Fruit fly (Drosophila melanogaster) whole organism, embryonic: Measurements from ENCODE around the gene P5CDh2.

ENCODE experiments used
- Ada2b ChIP-seq: fragments of 200-800 bp; sonication (Bioruptor generic); IDR thresholded peaks from 2 replicates; pipeline ENCODE4 v1.3.6; 2022; ENCODE audit warnings: missing biosample characterization, missing genetic modification characterization
- Awh ChIP-seq: fragments of 200-800 bp; sonication (Bioruptor generic); IDR thresholded peaks from 2 replicates; pipeline ENCODE4, ENCODE4 v1.3.6; 2022; ENCODE audit warnings: missing biosample characterization, missing genetic modification characterization
- Bdp1 ChIP-seq: fragments of 200-800 bp; sonication (Bioruptor generic); optimal IDR thresholded peaks from 3 replicates; lab custom pipeline; 2016; ENCODE audit warnings: missing biosample characterization, missing genetic modification characterization
- Blimp-1 ChIP-seq: fragments of 200-800 bp; sonication (Bioruptor generic); optimal IDR thresholded peaks from 3 replicates; lab custom pipeline; 2018; ENCODE audit warnings: missing biosample characterization, missing genetic modification characterization, mild to moderate bottlenecking, moderate library complexity, missing genetic modification reagents
- CG10209 ChIP-seq: fragments of 200-800 bp; sonication (Bioruptor generic); optimal IDR thresholded peaks from 3 replicates; lab custom pipeline; 2017; ENCODE audit warnings: missing biosample characterization, mild to moderate bottlenecking, missing genetic modification characterization, missing genetic modification reagents
- CG10366 ChIP-seq: fragments of 200-800 bp; sonication (Bioruptor generic); IDR thresholded peaks from 2 replicates; pipeline ENCODE4 v1.3.6; 2022; ENCODE audit warnings: missing biosample characterization, missing genetic modification characterization
- CG10462 ChIP-seq: fragments of 200-800 bp; sonication (Bioruptor generic); optimal IDR thresholded peaks from 2 replicates; lab custom pipeline; 2016; ENCODE audit warnings: missing biosample characterization, missing genetic modification characterization
- CG15696 ChIP-seq: fragments of 200-800 bp; sonication (Bioruptor generic); optimal IDR thresholded peaks from 2 replicates; lab custom pipeline; 2019; ENCODE audit warnings: missing biosample characterization, mild to moderate bottlenecking, missing genetic modification characterization, moderate library complexity
- CG31388 ChIP-seq: fragments of 200-800 bp; sonication (Bioruptor generic); optimal IDR thresholded peaks from 2 replicates; lab custom pipeline; 2016; ENCODE audit warnings: missing biosample characterization, missing genetic modification characterization
- CG3163 ChIP-seq: fragments of 200-800 bp; sonication (Bioruptor generic); optimal IDR thresholded peaks from 3 replicates; lab custom pipeline; 2016; ENCODE audit warnings: missing biosample characterization, missing genetic modification characterization
- CG5953 ChIP-seq: fragments of 200-800 bp; sonication (Bioruptor generic); IDR thresholded peaks from 2 replicates; pipeline ENCODE4 v1.3.6; 2022; ENCODE audit warnings: missing biosample characterization, missing genetic modification characterization
- CG6175 ChIP-seq: fragments of 200-800 bp; sonication (Bioruptor generic); IDR thresholded peaks from 3 replicates; pipeline ENCODE4 v1.3.6; 2022; ENCODE audit warnings: missing biosample characterization, missing genetic modification characterization
- CG9609 ChIP-seq: fragments of 200-800 bp; sonication (Bioruptor generic); optimal IDR thresholded peaks from 3 replicates; lab custom pipeline; 2016; ENCODE audit warnings: missing biosample characterization, missing genetic modification characterization
- CoRest ChIP-seq: fragments of 200-800 bp; sonication (Bioruptor generic); optimal IDR thresholded peaks from 3 replicates; lab custom pipeline; 2018; ENCODE audit warnings: missing biosample characterization, mild to moderate bottlenecking, missing genetic modification characterization, moderate library complexity
- CrebB ChIP-seq: fragments of 200-800 bp; sonication (Bioruptor generic); optimal IDR thresholded peaks from 3 replicates; lab custom pipeline; 2018; ENCODE audit warnings: missing biosample characterization, mild to moderate bottlenecking, missing genetic modification characterization
- D19B ChIP-seq: fragments of 200-800 bp; sonication (Bioruptor generic); optimal IDR thresholded peaks from 2 replicates; lab custom pipeline; 2017; ENCODE audit warnings: missing biosample characterization, mild to moderate bottlenecking, missing genetic modification characterization
- Deaf1 ChIP-seq: fragments of 200-800 bp; optimal IDR thresholded peaks from 3 replicates; lab custom pipeline; 2019; ENCODE audit warnings: missing biosample characterization, mild to moderate bottlenecking, missing genetic modification characterization, moderate library complexity
- Drgx ChIP-seq: fragments of 200-800 bp; sonication (Bioruptor generic); IDR thresholded peaks from 2 replicates; pipeline ENCODE4 v1.3.6; 2022; ENCODE audit warnings: missing biosample characterization, missing genetic modification characterization
- E2f2 ChIP-seq: fragments of 200-800 bp; sonication (Bioruptor generic); IDR thresholded peaks from 2 replicates; pipeline ENCODE4 v1.3.6; 2022; ENCODE audit warnings: missing biosample characterization, missing genetic modification characterization
- Ets65A ChIP-seq: fragments of 200-800 bp; sonication (Bioruptor generic); peaks from one replicate; lab custom pipeline; 2016; ENCODE audit warnings: missing biosample characterization, missing genetic modification characterization
- Jarid2 ChIP-seq: fragments of 200-800 bp; sonication (Bioruptor generic); optimal IDR thresholded peaks from 3 replicates; lab custom pipeline; 2017; ENCODE audit warnings: mild to moderate bottlenecking, missing biosample characterization, missing genetic modification reagents, missing genetic modification characterization
- NK7.1 ChIP-seq: fragments of 200-800 bp; sonication (Bioruptor generic); optimal IDR thresholded peaks from 3 replicates; lab custom pipeline; 2016; ENCODE audit warnings: missing biosample characterization, missing genetic modification characterization
- Rfx ChIP-seq: fragments of 200-800 bp; sonication (Bioruptor generic); IDR thresholded peaks from 2 replicates; pipeline ENCODE4 v1.3.6; 2022; ENCODE audit warnings: missing biosample characterization, missing genetic modification characterization
- Sox102F ChIP-seq: fragments of 200-800 bp; sonication (Bioruptor generic); optimal IDR thresholded peaks from 2 replicates; lab custom pipeline; 2018; ENCODE audit warnings: missing biosample characterization, mild to moderate bottlenecking, missing genetic modification characterization, moderate library complexity
- Stat92E ChIP-seq, 3 experiments: fragments of >200 bp in 2 of 3; fragments of 200-800 bp in 1 of 3; sonication (Bioruptor generic) in 1 of 3; optimal IDR thresholded peaks; 2 replicates each; lab custom pipeline; 2017 to 2019; ENCODE audit warnings: missing biosample characterization in 3 of 3, missing genetic modification characterization in 3 of 3, mild to moderate bottlenecking in 1 of 3, moderate library complexity in 1 of 3
- cg ChIP-seq: fragments of 200-800 bp; sonication (Bioruptor generic); optimal IDR thresholded peaks from 3 replicates; lab custom pipeline; 2019; ENCODE audit warnings: missing biosample characterization, mild to moderate bottlenecking, missing genetic modification characterization, moderate library complexity
- chinmo ChIP-seq: fragments of 200-800 bp; sonication (Bioruptor generic); IDR thresholded peaks from 4 replicates; pipeline ENCODE4 v1.3.6; 2022; ENCODE audit warnings: missing biosample characterization, missing genetic modification characterization; ENCODE audit not compliant: partially characterized antibody
- crol ChIP-seq: fragments of 200-800 bp; sonication (Bioruptor generic); IDR thresholded peaks from 2 replicates; pipeline ENCODE4 v1.3.6; 2022; ENCODE audit warnings: missing biosample characterization, missing genetic modification characterization
- crp ChIP-seq, 2 experiments: fragments of 200-800 bp; sonication (Bioruptor generic); optimal IDR thresholded peaks; 2 replicates in 1 of 2; 3 replicates in 1 of 2; lab custom pipeline; 2017; ENCODE audit warnings: missing biosample characterization in 2 of 2, missing genetic modification characterization in 2 of 2, mild to moderate bottlenecking in 1 of 2, moderate library complexity in 1 of 2
- dysf ChIP-seq: fragments of 200-800 bp; sonication (Bioruptor generic); IDR thresholded peaks from 3 replicates; pipeline ENCODE4 v1.3.6; 2022; ENCODE audit warnings: missing biosample characterization, missing genetic modification characterization
- fru ChIP-seq: fragments of >200 bp; optimal IDR thresholded peaks from 2 replicates; lab custom pipeline; 2017
- gce ChIP-seq: fragments of 200-800 bp; sonication (Bioruptor generic); IDR thresholded peaks from 3 replicates; pipeline ENCODE4 v1.3.6; 2022; ENCODE audit warnings: missing biosample characterization, missing genetic modification characterization
- grau ChIP-seq: fragments of 200-800 bp; optimal IDR thresholded peaks from 3 replicates; lab custom pipeline; 2019; ENCODE audit warnings: missing biosample characterization, mild to moderate bottlenecking, missing genetic modification characterization, moderate library complexity
- hkb ChIP-seq, 2 experiments: fragments of 200-800 bp in 1 of 2; fragments of >200 bp in 1 of 2; sonication (Bioruptor generic) in 1 of 2; IDR thresholded peaks in 1 of 2; optimal IDR thresholded peaks in 1 of 2; 2 replicates each; pipeline versions ENCODE4 v1.3.6 to Lab custom; 2017 to 2022; ENCODE audit warnings: missing biosample characterization in 1 of 2, missing genetic modification characterization in 1 of 2
- hth ChIP-seq: fragments of >200 bp; optimal IDR thresholded peaks from 2 replicates; lab custom pipeline; 2017; ENCODE audit warnings: inconsistent platforms
- mld ChIP-seq: fragments of 200-800 bp; sonication (Bioruptor generic); IDR thresholded peaks from 3 replicates; pipeline ENCODE4 v1.3.6; 2022; ENCODE audit warnings: missing biosample characterization, missing genetic modification characterization; ENCODE audit not compliant: partially characterized antibody
- nmo ChIP-seq: fragments of 200-800 bp; sonication (Bioruptor generic); optimal IDR thresholded peaks from 2 replicates; lab custom pipeline; 2018; ENCODE audit warnings: missing biosample characterization, mild to moderate bottlenecking, missing genetic modification characterization, moderate library complexity
- phol ChIP-seq: fragments of 200-800 bp; sonication (Bioruptor generic); optimal IDR thresholded peaks from 3 replicates; lab custom pipeline; 2018; ENCODE audit warnings: missing biosample characterization, mild to moderate bottlenecking, missing genetic modification characterization, moderate library complexity
- sc ChIP-seq, 3 experiments: fragments of >200 bp in 2 of 3; fragments of 200-800 bp in 1 of 3; sonication (Bioruptor generic) in 1 of 3; optimal IDR thresholded peaks; 2 replicates in 2 of 3; 3 replicates in 1 of 3; lab custom pipeline; 2017; ENCODE audit warnings: mild to moderate bottlenecking in 1 of 3, missing biosample characterization in 1 of 3, missing genetic modification characterization in 1 of 3, missing genetic modification reagents in 1 of 3
- shn ChIP-seq: fragments of 200-800 bp; sonication (Bioruptor generic); optimal IDR thresholded peaks from 3 replicates; lab custom pipeline; 2016; ENCODE audit warnings: missing biosample characterization, missing genetic modification characterization

P5CDh2 gene

DNA sequence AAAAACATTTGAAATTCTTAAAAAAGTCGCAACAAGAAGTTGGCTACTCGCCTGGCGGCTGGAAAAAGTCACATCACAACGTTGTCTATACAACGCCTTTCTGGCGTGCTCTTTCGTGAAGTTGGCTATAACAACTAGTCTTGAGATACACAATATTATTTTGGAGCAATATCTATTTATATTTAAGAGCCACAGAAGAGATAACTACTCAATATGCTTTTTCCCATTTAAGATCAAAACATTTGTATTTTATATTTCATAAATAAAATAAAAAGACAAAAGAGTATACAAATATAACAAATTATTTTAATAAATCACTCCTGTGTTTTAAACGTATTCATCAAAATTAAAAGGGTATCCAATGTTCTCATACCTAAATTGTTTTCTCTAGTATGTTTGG lies 29.1 kb downstream of the P5CDh2 start (continued):
- no peak for TF ChIP-seq CG9609 (GFP tag; lab: Kevin White, UChicago)

DNA sequence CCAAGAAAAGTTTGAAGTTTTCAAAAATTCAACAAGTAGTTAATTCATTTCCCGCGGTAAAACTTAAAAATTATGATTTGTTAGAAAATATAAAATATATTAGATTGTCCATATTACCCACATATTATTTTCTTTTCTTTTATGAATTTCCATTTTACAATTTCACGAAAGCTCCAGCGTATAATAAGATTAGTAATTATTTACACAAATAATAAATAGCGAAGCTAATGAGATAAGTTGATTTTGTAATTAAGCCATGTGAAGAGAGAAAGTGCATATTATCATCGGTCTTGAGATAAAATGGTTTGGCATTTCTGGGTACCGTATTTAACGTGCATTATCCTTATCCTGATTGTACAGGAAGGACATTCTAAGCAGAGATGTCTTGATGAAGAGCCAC lies 33.8 kb downstream of the P5CDh2 start, which contains the start of gene Qsox3:
Qsox3 (plus strand) TSS at position 301 of the 400 bp plus-strand sequence.
- TF ChIP-seq Deaf1 (tag; lab: Kevin White, UChicago), result no peak
- TF ChIP-seq CG3163 (GFP tag; lab: Kevin White, UChicago), result no peak
- no peak for TF ChIP-seq E2f2
- TF ChIP-seq CG15696 (tag; lab: Kevin White, UChicago), result no peak

DNA sequence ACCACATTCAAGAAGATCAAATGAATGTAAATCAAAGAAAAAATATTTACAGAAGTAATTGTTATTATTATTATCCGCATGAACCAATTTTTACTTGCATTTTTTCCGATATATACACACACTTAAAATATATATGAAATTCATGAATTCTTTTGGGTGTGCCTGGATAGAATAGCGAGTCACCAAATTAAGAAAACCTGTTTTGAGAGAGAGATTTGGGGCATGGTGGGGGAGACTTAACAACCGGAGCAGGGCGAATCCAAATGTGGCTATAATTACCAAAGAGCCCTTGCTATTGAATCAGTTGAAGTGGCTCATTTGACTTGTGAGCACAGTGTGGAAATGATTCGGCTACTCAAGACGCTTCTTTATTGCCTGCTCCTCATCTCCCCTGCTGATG lies 35.7 kb downstream of the P5CDh2 start, which contains the start of gene Qsox2:
Qsox2 (plus strand) TSS at position 301 of the 400 bp plus-strand sequence.
- TF ChIP-seq chinmo (GFP tag; lab: Robert Waterston, UW) (0 out of 4 replicates have a peak, but pooled peaks have one; percentile 21), Awh (0 out of 2 replicates have a peak, but pooled peaks have one; percentile 11), crol (GFP tag; lab: Robert Waterston, UW) (peak; percentile 51; the same call in 1 of the 2 replicates), Ada2b (GFP tag; lab: Robert Waterston, UW) (no peak), Rfx (GFP tag; lab: Robert Waterston, UW) (peak; percentile 6; the same call in 1 of the 2 replicates), CG31388 (GFP tag; lab: Kevin White, UChicago) (no peak), Jarid2 (peak; percentile 37)

DNA sequence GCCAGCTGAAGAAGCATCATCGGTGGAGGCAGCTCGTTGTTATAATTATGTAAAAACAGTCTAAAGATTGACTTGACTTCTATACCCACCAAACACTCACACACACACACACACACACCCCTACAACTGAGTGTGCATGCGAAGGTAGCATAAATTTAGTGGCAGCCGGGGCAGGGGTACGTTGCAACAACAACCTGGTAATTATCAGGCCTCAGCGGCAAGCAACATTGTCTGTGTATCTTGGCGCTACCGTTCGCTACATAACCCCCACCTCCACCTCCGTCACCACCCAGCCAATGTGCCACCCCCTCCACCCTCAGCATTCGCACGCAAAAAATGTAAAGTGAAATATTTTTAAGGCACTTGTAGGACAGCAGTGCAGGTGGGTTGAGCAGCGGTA lies 39.3 kb downstream of the P5CDh2 start:
- TF ChIP-seq grau (no peak), Bdp1 (no peak), hkb (optimal IDR thresholded peaks at IDR 0.05; lab: Kevin White, UChicago) (no peak), hkb (GFP tag; IDR thresholded peaks at IDR 0.05; lab: Robert Waterston, UW) (no peak), CG10209 (GFP tag; lab: Kevin White, UChicago) (no peak), shn (GFP tag; lab: Kevin White, UChicago) (no peak)

DNA sequence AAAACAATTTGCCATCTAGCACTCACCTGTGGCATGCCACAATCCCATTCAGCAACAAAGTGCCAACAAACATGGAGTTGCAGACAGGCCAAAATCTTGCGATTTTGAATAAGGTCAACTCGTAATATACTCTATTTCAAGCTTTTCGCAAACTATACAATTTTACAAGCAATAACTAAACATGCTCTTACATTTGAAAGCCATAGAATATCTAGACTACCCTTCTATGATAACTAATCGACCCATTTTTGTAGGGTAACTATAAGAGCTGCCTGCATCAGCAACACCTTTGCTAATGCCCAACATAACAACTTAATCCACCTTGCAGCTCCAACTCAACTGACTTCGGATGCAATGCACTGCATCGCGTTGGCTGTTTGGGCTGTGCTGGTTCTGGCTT lies 42.8 kb downstream of the P5CDh2 start:
- TF ChIP-seq Drgx (0 out of 2 replicates have a peak, but pooled peaks have one; percentile 19), mld (GFP tag; lab: Robert Waterston, UW) (no peak)
- TF ChIP-seq, all 482 proteins: peak for 1

DNA sequence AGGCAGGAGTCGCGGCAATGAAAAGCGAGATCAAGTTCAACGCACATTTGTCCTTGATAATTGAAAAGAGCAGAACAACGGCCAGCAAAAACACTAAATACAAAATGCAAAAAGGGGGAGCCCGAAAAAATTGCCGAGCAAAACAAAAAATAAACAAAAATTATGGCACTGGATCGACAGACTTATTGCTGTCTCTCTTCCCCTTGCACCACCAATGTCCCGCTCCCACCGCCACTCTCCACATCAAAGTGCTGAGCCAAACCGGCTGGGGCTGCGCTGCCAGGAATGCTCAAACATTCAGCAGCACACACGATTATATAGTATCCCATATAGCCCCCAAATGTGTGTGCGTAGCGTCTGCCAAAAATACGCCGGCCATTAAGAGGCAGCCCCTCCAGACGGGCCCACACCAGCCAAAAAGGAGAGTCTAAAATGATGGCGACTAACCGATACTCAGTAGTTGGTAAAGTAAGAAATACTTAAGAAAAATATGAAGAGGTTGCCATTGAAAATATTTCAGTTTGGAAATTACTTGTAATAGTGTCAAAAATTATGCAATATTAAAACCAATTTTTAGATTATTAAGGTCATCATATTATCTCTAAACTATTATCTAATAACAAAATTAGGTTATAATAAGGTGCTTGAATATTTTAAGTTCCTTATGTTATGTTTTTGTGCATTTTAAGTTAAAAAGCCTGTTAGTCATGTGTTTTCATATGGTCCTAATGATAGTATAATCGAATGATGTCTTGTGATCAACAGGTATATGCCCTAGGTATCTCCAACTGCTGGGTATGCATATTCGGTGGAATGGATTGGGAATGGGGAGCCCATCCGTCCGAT lies 43.9 kb downstream of the P5CDh2 start:
- TF ChIP-seq Blimp-1 (no peak), crp (GFP tag; optimal IDR thresholded peaks at IDR 0.05; lab: Kevin White, UChicago) (no peak), Stat92E (GFP tag; optimal IDR thresholded peaks at IDR 0.05; lab: Kevin White, UChicago) (no peak), CrebB (tag; lab: Kevin White, UChicago) (no peak), gce (GFP tag; lab: Robert Waterston, UW) (no peak), Ets65A (peak; percentile 19), phol (tag; lab: Kevin White, UChicago) (no peak), CG6175 (no peak), D19B (peak; percentile 25), dysf (no peak), cg (no peak), CoRest (tag; lab: Kevin White, UChicago) (peak; percentile 22), nmo (GFP tag; lab: Kevin White, UChicago) (peak; percentile 9), CG5953 (GFP tag; lab: Robert Waterston, UW) (no peak), fru (no peak), Sox102F (GFP tag; lab: Kevin White, UChicago) (peak; percentile 4), CG10462 (GFP tag; lab: Kevin White, UChicago) (no peak), NK7.1 (GFP tag; lab: Kevin White, UChicago) (no peak), CG10366 (GFP tag; lab: Robert Waterston, UW) (no peak), sc (optimal IDR thresholded peaks at IDR 0.05; lab: Kevin White, UChicago) (no peak), sc (GFP tag; optimal IDR thresholded peaks at IDR 0.05; lab: Kevin White, UChicago) (no peak), hth (lab: Kevin White, UChicago) (no peak)
